Fruit fly (Drosophila melanogaster): Measurements from ENCODE around the gene Cpsf6.

Gene Cpsf6

dm6 chr3L:8315141-8315816 is at the start of gene Cpsf6 (continued):
- TF ChIP-seq spab (GFP tag; optimal IDR thresholded peaks at IDR 0.05) (no peak), vri (GFP tag; optimal IDR thresholded peaks at IDR 0.05) (no peak), CG6808 (GFP tag; optimal IDR thresholded peaks at IDR 0.05) (peak; percentile 8)

DNA sequence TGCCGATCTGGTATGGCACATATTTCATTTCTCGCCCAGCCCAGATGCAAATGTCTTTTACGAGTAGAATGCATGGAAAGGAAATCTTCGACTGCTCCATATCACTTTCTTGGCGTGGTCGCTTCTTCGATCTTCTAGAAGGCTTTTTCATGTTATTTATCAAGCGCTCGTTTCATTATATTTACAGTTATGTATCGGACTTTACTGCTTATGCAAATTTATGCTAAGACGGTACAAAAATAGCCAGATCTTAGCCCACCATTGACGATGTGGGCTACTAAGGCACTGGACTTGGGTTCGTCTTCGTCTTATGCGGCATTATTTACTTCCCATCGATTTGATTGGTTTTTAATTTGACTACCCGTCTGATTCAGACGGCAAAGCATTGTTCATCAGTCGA is 48.0 kb upstream of the Cpsf6 start:
- no peak for TF ChIP-seq Lpt (GFP tag; optimal IDR thresholded peaks at IDR 0.05)
- no peak for TF ChIP-seq OdsH (GFP tag; optimal IDR thresholded peaks at IDR 0.05)
- no peak for TF ChIP-seq pdm3 (GFP tag; optimal IDR thresholded peaks at IDR 0.05)
- no peak for TF ChIP-seq CG16779 (tag; optimal IDR thresholded peaks at IDR 0.05)
- no peak for TF ChIP-seq CG6808 (GFP tag; optimal IDR thresholded peaks at IDR 0.05)
- no peak for TF ChIP-seq Hr39 (GFP tag; optimal IDR thresholded peaks at IDR 0.05)
- TF ChIP-seq net (GFP tag; optimal IDR thresholded peaks at IDR 0.05): no peak
- no peak for TF ChIP-seq CG15336 (GFP tag; IDR thresholded peaks at IDR 0.05)
- no peak for TF ChIP-seq CG1621 (tag; optimal IDR thresholded peaks at IDR 0.05)
- TF ChIP-seq fd85E (GFP tag; optimal IDR thresholded peaks at IDR 0.05): no peak

DNA sequence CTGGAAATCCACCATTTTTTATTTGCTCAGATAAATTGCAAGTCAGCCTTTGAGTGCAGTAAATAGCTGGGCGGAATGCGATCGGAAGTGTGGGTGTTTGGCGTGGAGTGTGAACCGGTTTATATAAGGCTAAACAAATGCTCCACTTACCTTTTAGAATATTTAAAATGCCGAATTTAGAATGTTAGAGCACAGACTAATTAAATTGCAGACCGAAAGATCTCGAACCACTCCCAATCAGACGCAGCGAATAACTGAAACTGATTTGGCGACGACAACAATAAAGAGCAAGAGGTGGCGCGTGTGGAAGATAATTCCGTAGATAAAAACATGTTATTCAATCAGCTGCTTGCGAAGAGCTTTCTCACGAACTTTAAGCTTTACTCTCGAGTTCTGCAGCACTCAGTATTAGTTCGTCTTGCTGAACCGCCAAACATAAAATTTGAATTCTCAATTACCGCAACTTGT is 45.4 kb upstream of the Cpsf6 start, which contains the start of gene Idh:
Gene Idh, minus strand, starts transcription at position 264 of the 468 bp plus-strand sequence.
- no peak for TF ChIP-seq salr (GFP tag; optimal IDR thresholded peaks at IDR 0.05)
- TF ChIP-seq Eip78C (GFP tag): peak; percentile 82
- TF ChIP-seq pdm3 (GFP tag; optimal IDR thresholded peaks at IDR 0.05): no peak
- TF ChIP-seq CG7368 (GFP tag; optimal IDR thresholded peaks at IDR 0.05): no peak
- TF ChIP-seq Smox (GFP tag; optimal IDR thresholded peaks at IDR 0.05): no peak
- no peak for TF ChIP-seq fd59A (GFP tag; optimal IDR thresholded peaks at IDR 0.05)
- peak; percentile 63 for TF ChIP-seq net (GFP tag; optimal IDR thresholded peaks at IDR 0.05)
- no peak for TF ChIP-seq CG10631 (GFP tag; optimal IDR thresholded peaks at IDR 0.05)
- peak; percentile 58 for TF ChIP-seq Sox102F (GFP tag; optimal IDR thresholded peaks at IDR 0.05)
- TF ChIP-seq Ets21C (GFP tag; optimal IDR thresholded peaks at IDR 0.05): no peak
- TF ChIP-seq Hr39 (GFP tag; optimal IDR thresholded peaks at IDR 0.05): no peak
- TF ChIP-seq fkh (GFP tag; optimal IDR thresholded peaks at IDR 0.05): no peak
- no peak for TF ChIP-seq CG1621 (tag; optimal IDR thresholded peaks at IDR 0.05)
- no peak for TF ChIP-seq CG11762 (GFP tag; optimal IDR thresholded peaks at IDR 0.05; ENCODE audit: insufficient read depth)
- peak; percentile 25 for TF ChIP-seq Blimp-1 (GFP tag; optimal IDR thresholded peaks at IDR 0.05)
- no peak for TF ChIP-seq lz (GFP tag; optimal IDR thresholded peaks at IDR 0.05)
- TF ChIP-seq OdsH (GFP tag; optimal IDR thresholded peaks at IDR 0.05): no peak
- peak; percentile 40 for TF ChIP-seq CG6854 (GFP tag; optimal IDR thresholded peaks at IDR 0.05)
- no peak for TF ChIP-seq Eip93F (GFP tag; optimal IDR thresholded peaks at IDR 0.05)
- peak; percentile 57 for TF ChIP-seq esn (GFP tag; optimal IDR thresholded peaks at IDR 0.05)
- TF ChIP-seq eg (GFP tag; IDR thresholded peaks at IDR 0.05): no peak; the same call in 2 of the 3 replicates
- TF ChIP-seq Sox15 (GFP tag; optimal IDR thresholded peaks at IDR 0.05): no peak
- peak; percentile 79 for TF ChIP-seq vri (GFP tag; optimal IDR thresholded peaks at IDR 0.05)
- TF ChIP-seq CG10669 (GFP tag; optimal IDR thresholded peaks at IDR 0.05): no peak
- TF ChIP-seq CG6163 (GFP tag; IDR thresholded peaks at IDR 0.05): peak; percentile 38; the same call in 1 of the 3 replicates
- TF ChIP-seq CG3032 (tag; optimal IDR thresholded peaks at IDR 0.05): no peak
- TF ChIP-seq Hr4 (GFP tag; optimal IDR thresholded peaks at IDR 0.05): no peak
- TF ChIP-seq dsx (GFP tag; optimal IDR thresholded peaks at IDR 0.05; ENCODE audit: poor library complexity, severe bottlenecking): peak; percentile 24
- peak; percentile 4 for TF ChIP-seq topi (GFP tag; optimal IDR thresholded peaks at IDR 0.05)
- no peak for TF ChIP-seq CG4318 (GFP tag; optimal IDR thresholded peaks at IDR 0.05)
- TF ChIP-seq achi (GFP tag; optimal IDR thresholded peaks at IDR 0.05): no peak
- TF ChIP-seq CG6276 (GFP tag; optimal IDR thresholded peaks at IDR 0.05): peak; percentile 47
- TF ChIP-seq CG11294 (GFP tag; IDR thresholded peaks at IDR 0.05): no peak
- TF ChIP-seq CG8119 (GFP tag; IDR thresholded peaks at IDR 0.05): no peak
- no peak for TF ChIP-seq CG32006 (GFP tag; optimal IDR thresholded peaks at IDR 0.05)
- TF ChIP-seq cyc (GFP tag; optimal IDR thresholded peaks at IDR 0.05): no peak
- TF ChIP-seq Eip75B (GFP tag; optimal IDR thresholded peaks at IDR 0.05): peak; percentile 63
- no peak for TF ChIP-seq Hr38 (GFP tag; optimal IDR thresholded peaks at IDR 0.05)
- TF ChIP-seq CG11902 (GFP tag; optimal IDR thresholded peaks at IDR 0.05): no peak
- no peak for TF ChIP-seq dac (GFP tag; optimal IDR thresholded peaks at IDR 0.05)
